Worm (Caenorhabditis elegans) whole organism, mixed stage, embryonic: ENCODE results near the gene abu-5.

Experiments used
- elt-3 ChIP-seq: fragments of 150-350 bp; optimal IDR thresholded peaks from 2 replicates; lab custom pipeline; 2014; ENCODE audit warnings: missing biosample characterization, missing genetic modification characterization
- pha-4 ChIP-seq: fragments of 150-350 bp; optimal IDR thresholded peaks from 2 replicates; lab custom pipeline; 2018; ENCODE audit warnings: missing biosample characterization, missing genetic modification reagents, missing genetic modification characterization

DNA sequence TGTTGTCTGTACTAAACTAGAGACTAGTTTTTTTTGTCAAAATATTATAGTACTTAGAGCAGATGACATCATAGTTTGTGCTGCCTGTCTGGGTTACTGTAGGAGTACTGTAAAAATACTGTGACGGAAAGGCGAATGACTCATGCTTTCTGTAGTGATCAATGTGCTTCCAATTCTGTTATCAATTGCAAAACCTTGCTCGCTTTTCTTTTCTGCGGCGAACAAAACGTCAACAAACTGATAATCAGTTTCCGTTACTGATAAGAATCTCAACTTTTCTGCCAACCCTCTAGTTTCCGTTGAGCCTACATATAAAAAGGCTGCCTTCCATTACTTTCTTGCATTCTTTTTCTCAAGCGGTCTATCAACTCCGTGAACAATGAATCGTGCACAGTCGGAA is 50.4 kb downstream of the abu-5 start, which contains the start of gene Y105C5A.13:
- TF ChIP-seq elt-3 (tag; lab: Kevin White, UChicago) = no peak
- no peak for TF ChIP-seq pha-4 (tag; lab: Kevin White, UChicago)
